Worm (Caenorhabditis elegans) whole organism, L4 larva: ENCODE data around the gene pph-1.

Experiments used
- F10B5.3 ChIP-seq: sonication (generic microtip); optimal IDR thresholded peaks from 2 replicates; lab custom pipeline; 2016; ENCODE audit warnings: mild to moderate bottlenecking, missing genetic modification characterization, missing compliant biosample characterization
- F44E2.7 ChIP-seq: fragments of 200-800 bp; sonication (Bioruptor generic); IDR thresholded peaks from 2 replicates; pipeline ENCODE4 v2.1.2; 2022; ENCODE audit warnings: missing genetic modification characterization, missing compliant biosample characterization
- F49E8.2 ChIP-seq: sonication (generic microtip); optimal IDR thresholded peaks from 2 replicates; lab custom pipeline; 2016; ENCODE audit warnings: missing compliant biosample characterization, mild to moderate bottlenecking, missing genetic modification characterization, borderline replicate concordance
- T20F7.1 ChIP-seq: fragments of 200-800 bp; sonication (Bioruptor generic); optimal IDR thresholded peaks from 2 replicates; lab custom pipeline; 2018; ENCODE audit warnings: mild to moderate bottlenecking, missing genetic modification characterization, missing compliant biosample characterization
- T26A8.4 ChIP-seq: fragments of 200-800 bp; sonication (Bioruptor generic); IDR thresholded peaks from 2 replicates; pipeline ENCODE4 v1.3.6; 2022; ENCODE audit warnings: missing genetic modification characterization, missing compliant biosample characterization
- ZK337.2 ChIP-seq: fragments of 200-800 bp; sonication (Bioruptor generic); IDR thresholded peaks from 2 replicates; pipeline ENCODE4 v1.3.6; 2022; ENCODE audit warnings: missing genetic modification reagents, missing genetic modification characterization, missing compliant biosample characterization
- ZK546.5 ChIP-seq, 2 experiments: sonication (generic microtip); optimal IDR thresholded peaks; 2 replicates each; lab custom pipeline; 2017; ENCODE audit warnings: missing biosample characterization in 2 of 2, missing genetic modification characterization in 2 of 2
- aha-1 ChIP-seq: fragments of 150-350 bp; peaks from one replicate; lab custom pipeline; 2014; ENCODE audit warnings: missing biosample characterization, missing genetic modification characterization
- attf-4 ChIP-seq: sonication (generic microtip); optimal IDR thresholded peaks from 3 replicates; lab custom pipeline; 2017; ENCODE audit warnings: missing biosample characterization, missing genetic modification characterization
- daf-16 ChIP-seq, 3 experiments: sonication (generic microtip); optimal IDR thresholded peaks; 2 replicates each; lab custom pipeline; 2016 to 2017; ENCODE audit warnings: missing genetic modification characterization in 3 of 3, missing genetic modification reagents in 3 of 3, mild to moderate bottlenecking in 2 of 3, missing compliant biosample characterization in 2 of 3, missing biosample characterization in 1 of 3, moderate library complexity in 1 of 3
- daf-8 ChIP-seq: fragments of 200-800 bp; sonication (Bioruptor generic); IDR thresholded peaks from 2 replicates; pipeline ENCODE4 v1.3.6; 2022; ENCODE audit warnings: missing genetic modification characterization, missing compliant biosample characterization
- dmd-9 ChIP-seq: fragments of 200-800 bp; sonication (Bioruptor generic); IDR thresholded peaks from 2 replicates; pipeline ENCODE4 v1.3.6; 2022; ENCODE audit warnings: missing genetic modification reagents, missing genetic modification characterization, missing compliant biosample characterization
- dpl-1 ChIP-seq: fragments of 150-350 bp; optimal IDR thresholded peaks from 2 replicates; lab custom pipeline; 2014; ENCODE audit warnings: missing biosample characterization, missing genetic modification reagents, missing genetic modification characterization
- duxl-1 ChIP-seq: sonication (generic microtip); optimal IDR thresholded peaks from 2 replicates; lab custom pipeline; 2016; ENCODE audit warnings: mild to moderate bottlenecking, missing genetic modification characterization, moderate library complexity, missing compliant biosample characterization; ENCODE audit not compliant: poor library complexity
- dve-1 ChIP-seq: sonication (generic microtip); optimal IDR thresholded peaks from 2 replicates; lab custom pipeline; 2017; ENCODE audit warnings: antibody characterized with exemption, mild to moderate bottlenecking, missing genetic modification characterization, missing compliant biosample characterization; ENCODE audit not compliant: insufficient read depth
- hif-1 ChIP-seq, 2 experiments: sonication (generic microtip); optimal IDR thresholded peaks; 2 replicates each; lab custom pipeline; 2016 to 2017; ENCODE audit warnings: missing compliant biosample characterization in 2 of 2, missing genetic modification characterization in 2 of 2, missing genetic modification reagents in 2 of 2, missing genotype in 2 of 2, mild to moderate bottlenecking in 1 of 2
- hlh-11 ChIP-seq: fragments of 200-800 bp; sonication (Bioruptor generic); optimal IDR thresholded peaks from 2 replicates; lab custom pipeline; 2018; ENCODE audit warnings: mild to moderate bottlenecking, missing genetic modification characterization, missing compliant biosample characterization
- jun-1 ChIP-seq: fragments of 150-350 bp; optimal IDR thresholded peaks from 2 replicates; lab custom pipeline; 2014; ENCODE audit warnings: missing biosample characterization, missing genetic modification reagents, missing genetic modification characterization
- lsy-2 ChIP-seq, 2 experiments: fragments of 150-350 bp in 1 of 2; sonication (generic microtip) in 1 of 2; optimal IDR thresholded peaks; 2 replicates each; lab custom pipeline; 2014 to 2017; ENCODE audit warnings: missing biosample characterization in 2 of 2, missing genetic modification characterization in 2 of 2
- mdl-1 ChIP-seq, 2 experiments: fragments of 150-350 bp in 1 of 2; sonication (generic microtip) in 1 of 2; optimal IDR thresholded peaks; 2 replicates each; lab custom pipeline; 2014 to 2017; ENCODE audit warnings: missing biosample characterization in 2 of 2, missing genetic modification characterization in 2 of 2
- mes-2 ChIP-seq: sonication (generic microtip); optimal IDR thresholded peaks from 2 replicates; lab custom pipeline; 2016; ENCODE audit warnings: missing genotype, mild to moderate bottlenecking, missing genetic modification characterization, missing compliant biosample characterization; ENCODE audit not compliant: poor library complexity, severe bottlenecking
- mxl-2 ChIP-seq: fragments of 200-800 bp; sonication (Bioruptor generic); conservative IDR thresholded peaks from 2 replicates; pipeline ENCODE4 v1.3.6; 2022; ENCODE audit warnings: missing genetic modification reagents, missing genetic modification characterization, missing compliant biosample characterization
- mxl-3 ChIP-seq: fragments of 200-800 bp; sonication (Bioruptor generic); optimal IDR thresholded peaks from 2 replicates; lab custom pipeline; 2018; ENCODE audit warnings: mild to moderate bottlenecking, missing genetic modification characterization, missing compliant biosample characterization
- nhr-11 ChIP-seq: fragments of 150-350 bp; optimal IDR thresholded peaks from 2 replicates; lab custom pipeline; 2014; ENCODE audit warnings: missing biosample characterization, missing genetic modification characterization
- nhr-28 ChIP-seq: fragments of 150-350 bp; optimal IDR thresholded peaks from 2 replicates; lab custom pipeline; 2014; ENCODE audit warnings: missing biosample characterization, missing genetic modification characterization
- nhr-42 ChIP-seq: fragments of 200-800 bp; sonication (Bioruptor generic); IDR thresholded peaks from 2 replicates; pipeline ENCODE4 v1.3.6; 2022; ENCODE audit warnings: missing genetic modification characterization, missing compliant biosample characterization
- nhr-6 ChIP-seq: fragments of 150-350 bp; optimal IDR thresholded peaks from 2 replicates; lab custom pipeline; 2014; ENCODE audit warnings: missing biosample characterization, missing genetic modification characterization
- nhr-76 ChIP-seq: fragments of 150-350 bp; optimal IDR thresholded peaks from 2 replicates; lab custom pipeline; 2014; ENCODE audit warnings: missing biosample characterization, missing genetic modification characterization
- pqm-1 ChIP-seq: sonication (generic microtip); optimal IDR thresholded peaks from 2 replicates; lab custom pipeline; 2017; ENCODE audit warnings: missing biosample characterization, missing genetic modification characterization
- rbr-2 ChIP-seq: sonication (generic microtip); optimal IDR thresholded peaks from 2 replicates; lab custom pipeline; 2016; ENCODE audit warnings: missing genotype, missing genetic modification characterization, missing compliant biosample characterization
- sdz-12 ChIP-seq: fragments of 200-800 bp; sonication (Bioruptor generic); optimal IDR thresholded peaks from 2 replicates; lab custom pipeline; 2018; ENCODE audit warnings: mild to moderate bottlenecking, missing genetic modification characterization, missing compliant biosample characterization
- set-16 ChIP-seq: fragments of 200-800 bp; sonication (Bioruptor generic); IDR thresholded peaks from 2 replicates; pipeline ENCODE4 v1.3.6; 2022; ENCODE audit warnings: missing genetic modification reagents, missing genetic modification characterization, missing compliant biosample characterization
- spr-3 ChIP-seq: fragments of 200-800 bp; sonication (Bioruptor generic); optimal IDR thresholded peaks from 2 replicates; lab custom pipeline; 2018; ENCODE audit warnings: mild to moderate bottlenecking, missing genetic modification characterization, missing compliant biosample characterization
- unc-130 ChIP-seq: sonication (generic microtip); optimal IDR thresholded peaks from 2 replicates; lab custom pipeline; 2016; ENCODE audit warnings: missing genetic modification reagents, missing genetic modification characterization, missing compliant biosample characterization
- unc-62 ChIP-seq, 3 experiments: fragments of 150-350 bp in 1 of 3; sonication (generic microtip); optimal IDR thresholded peaks in 2 of 3; peaks in 1 of 3; 1 replicate in 1 of 3; 2 replicates in 2 of 3; lab custom pipeline; 2014 to 2017; ENCODE audit warnings: missing biosample characterization in 3 of 3, missing genetic modification characterization in 3 of 3, missing genetic modification reagents in 3 of 3, missing genotype in 1 of 3
- zag-1 ChIP-seq: fragments of 150-350 bp; optimal IDR thresholded peaks from 2 replicates; lab custom pipeline; 2014; ENCODE audit warnings: missing biosample characterization, missing genetic modification characterization
- zip-2 ChIP-seq: fragments of 150-350 bp; optimal IDR thresholded peaks from 2 replicates; lab custom pipeline; 2014; ENCODE audit warnings: missing biosample characterization, missing genetic modification characterization
- ztf-11 ChIP-seq: fragments of 150-350 bp; optimal IDR thresholded peaks from 2 replicates; lab custom pipeline; 2014; ENCODE audit warnings: missing biosample characterization, missing genetic modification characterization
- ztf-7 ChIP-seq: fragments of 150-350 bp; optimal IDR thresholded peaks from 2 replicates; lab custom pipeline; 2014; ENCODE audit warnings: missing biosample characterization, missing genetic modification characterization

The pph-1 gene

DNA sequence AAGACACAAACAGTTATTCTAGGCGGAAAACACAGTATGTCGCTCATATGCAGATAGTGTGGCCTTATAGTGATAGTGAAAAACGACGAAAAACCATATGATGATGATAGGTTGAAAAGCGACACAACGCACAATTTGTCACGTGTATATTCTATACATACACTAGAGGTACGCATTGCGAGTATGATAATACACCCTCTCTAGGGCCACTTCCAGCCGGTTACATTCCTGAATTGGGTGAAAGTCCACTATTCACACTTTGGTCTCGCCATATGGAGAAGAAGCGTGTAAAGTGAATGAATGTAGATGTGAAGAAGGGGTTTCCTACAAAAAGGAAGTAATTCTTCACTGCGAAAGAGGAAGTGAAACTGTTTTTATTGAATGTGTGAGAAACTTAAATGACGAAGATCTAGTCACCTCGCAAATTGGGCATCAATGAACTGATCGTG, 27.1 kb downstream of the pph-1 start (continued):
- peak; percentile 2 for TF ChIP-seq T20F7.1 (GFP tag; lab: Kevin White, UChicago)

DNA sequence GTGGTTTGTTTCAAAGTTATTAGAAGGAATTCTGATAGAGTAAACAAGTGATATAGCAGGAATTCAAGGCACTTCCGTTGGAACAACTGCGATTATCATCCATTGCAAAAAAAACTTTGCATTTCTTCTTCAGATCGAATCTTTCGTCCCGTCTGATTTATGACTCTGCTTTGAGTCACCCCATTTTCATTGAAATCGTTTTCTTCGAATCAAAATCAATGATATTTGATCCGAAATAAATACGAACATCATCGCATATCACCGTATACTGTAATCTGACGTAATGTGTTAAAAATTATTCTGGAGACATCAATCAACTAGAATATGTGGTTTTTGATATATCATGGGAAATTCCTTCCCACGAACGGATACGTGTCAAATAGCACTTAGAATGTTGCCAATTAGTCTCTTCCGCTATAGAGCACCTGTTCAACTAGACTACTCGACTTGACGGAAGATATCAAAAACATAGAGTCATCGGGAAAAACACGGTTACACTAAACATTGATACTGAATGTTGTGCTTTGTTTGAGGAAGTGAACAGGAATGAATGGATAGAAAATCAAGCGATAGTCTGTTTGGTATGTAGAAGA, 28.6 kb downstream of the pph-1 start:
- TF ChIP-seq daf-16 (GFP tag; optimal IDR thresholded peaks at IDR 0.05; lab: Kevin White, UChicago), result peak in 1 of 2 experiments; percentile 45
- TF ChIP-seq daf-16 (tag; optimal IDR thresholded peaks at IDR 0.05; lab: Kevin White, UChicago), result no peak
- TF ChIP-seq mdl-1 (tag; optimal IDR thresholded peaks at IDR 0.05; lab: Kevin White, UChicago), result peak in 1 of 2 experiments; percentile 1
- peak; percentile 59 for TF ChIP-seq aha-1
- TF ChIP-seq hlh-11, result peak; percentile 5
- TF ChIP-seq nhr-42 (GFP tag; lab: Robert Waterston, UW), result no peak
- TF ChIP-seq lsy-2 (tag; optimal IDR thresholded peaks at IDR 0.05; lab: Kevin White, UChicago), result peak in 1 of 2 experiments; percentile 1
- no peak for TF ChIP-seq mxl-3 (GFP tag; lab: Kevin White, UChicago)
- no peak for TF ChIP-seq daf-8
- TF ChIP-seq hif-1 (tag; optimal IDR thresholded peaks at IDR 0.05; lab: Kevin White, UChicago), result peak in 1 of 2 experiments; percentile 56
- peak; percentile 87 for TF ChIP-seq nhr-28 (tag; lab: Kevin White, UChicago)
- peak; percentile 89 for TF ChIP-seq nhr-11
- no peak for TF ChIP-seq zag-1 (tag; lab: Kevin White, UChicago)
- no peak for TF ChIP-seq nhr-76 (tag; lab: Kevin White, UChicago)
- no peak for TF ChIP-seq ZK337.2 (GFP tag; lab: Robert Waterston, UW)
- peak in 1 of 2 experiments; percentile 88 for TF ChIP-seq unc-62 (GFP tag; optimal IDR thresholded peaks at IDR 0.05 in 1 of 2; lab: Kevin White, UChicago)
- no peak for TF ChIP-seq unc-62 (tag; optimal IDR thresholded peaks at IDR 0.05; lab: Kevin White, UChicago)
- TF ChIP-seq jun-1 (tag; lab: Kevin White, UChicago), result no peak
- no peak for TF ChIP-seq F44E2.7 (GFP tag; lab: Robert Waterston, UW)
- TF ChIP-seq ZK546.5 (tag; optimal IDR thresholded peaks at IDR 0.05; lab: Kevin White, UChicago), result no peak

DNA sequence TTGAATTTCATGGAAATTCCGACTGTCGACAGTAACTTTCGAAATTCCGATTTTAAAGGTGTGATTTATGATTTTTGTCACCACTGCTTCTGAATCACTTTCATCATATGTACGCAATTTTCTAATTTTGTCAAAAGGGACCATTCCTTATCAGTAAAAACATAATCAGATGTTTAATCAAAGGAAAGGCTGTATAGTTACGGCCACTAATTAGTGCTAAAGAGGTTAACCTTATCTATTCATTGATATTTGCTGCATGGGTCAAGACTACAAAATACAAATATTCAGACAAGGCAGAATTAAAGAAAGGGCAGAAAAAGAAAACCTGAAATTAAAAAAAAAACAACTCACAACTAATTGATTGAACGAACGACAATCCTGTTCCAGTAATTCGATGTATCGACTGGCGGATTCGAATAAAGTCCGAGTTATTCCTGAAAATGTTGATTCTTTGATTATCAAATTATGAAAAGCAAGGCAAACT, 29.7 kb downstream of the pph-1 start, which contains the start of gene T28B11.1:
Gene T28B11.1 (minus strand): TSS at position 434 of the 484 bp plus-strand sequence.
- peak; percentile 27 for TF ChIP-seq ztf-7
- TF ChIP-seq set-16, result no peak
- no peak for TF ChIP-seq ztf-11 (tag; lab: Kevin White, UChicago)
- no peak for TF ChIP-seq sdz-12
- no peak for TF ChIP-seq F10B5.3
- peak; percentile 58 for TF ChIP-seq nhr-28 (tag; lab: Kevin White, UChicago)
- TF ChIP-seq dve-1 (tag; lab: Kevin White, UChicago), result peak; percentile 48
- peak; percentile 61 for TF ChIP-seq pqm-1 (tag; lab: Kevin White, UChicago)

DNA sequence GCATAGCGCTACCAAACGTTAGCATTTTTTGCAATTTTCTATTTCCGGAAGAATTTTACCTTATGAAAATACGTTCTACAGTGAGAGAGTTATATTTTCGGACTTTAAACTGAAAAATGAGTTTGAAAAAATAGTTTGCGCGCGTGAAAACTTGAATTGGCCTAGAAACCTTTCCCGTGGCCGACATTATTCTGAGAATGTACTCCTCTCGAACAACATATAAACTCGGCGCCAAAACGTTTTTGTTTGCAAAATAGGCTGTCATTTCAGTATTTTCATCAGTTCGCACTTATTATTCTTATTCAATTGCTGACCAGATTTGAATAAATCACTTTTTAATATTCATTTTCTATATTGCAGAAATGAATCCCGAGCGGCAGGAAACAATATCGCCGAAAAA, 34.4 kb downstream of the pph-1 start, which contains the start of the genes mre-11 and wdr-5.3:
Gene mre-11 (minus strand): TSS at position 113 of the 400 bp plus-strand sequence.
Gene wdr-5.3 (plus strand): TSS at position 361 of the 400 bp plus-strand sequence.
- TF ChIP-seq duxl-1 (tag; lab: Kevin White, UChicago) (peak; percentile 18), lsy-2 (tag; optimal IDR thresholded peaks at IDR 0.05; lab: Kevin White, UChicago) (no peak), unc-130 (GFP tag; lab: Kevin White, UChicago) (peak; percentile 59), nhr-6 (tag; lab: Kevin White, UChicago) (peak; percentile 65), mes-2 (tag; lab: Kevin White, UChicago) (peak; percentile 98), hlh-11 (peak; percentile 42), F49E8.2 (tag; lab: Kevin White, UChicago) (no peak), ZK546.5 (tag; optimal IDR thresholded peaks at IDR 0.05; lab: Kevin White, UChicago) (no peak), dpl-1 (GFP tag; lab: Kevin White, UChicago) (peak; percentile 94), mdl-1 (tag; optimal IDR thresholded peaks at IDR 0.05; lab: Kevin White, UChicago) (peak in 1 of 2 experiments; percentile 6), ZK337.2 (GFP tag; lab: Robert Waterston, UW) (peak; percentile 74), zip-2 (no peak), attf-4 (tag; lab: Kevin White, UChicago) (no peak), mxl-2 (GFP tag; lab: Robert Waterston, UW) (no peak), nhr-28 (tag; lab: Kevin White, UChicago) (peak; percentile 18), T20F7.1 (GFP tag; lab: Kevin White, UChicago) (peak; percentile 28), mxl-3 (GFP tag; lab: Kevin White, UChicago) (peak; percentile 4), spr-3 (GFP tag; lab: Kevin White, UChicago) (no peak), nhr-11 (no peak), dmd-9 (GFP tag; lab: Robert Waterston, UW) (0 out of 2 replicates have a peak, but pooled peaks have one; percentile 26), T26A8.4 (no peak), aha-1 (peak; percentile 52), rbr-2 (tag; lab: Kevin White, UChicago) (peak; percentile 7)
